Fruit fly (Drosophila melanogaster): ENCODE measurements around the gene CG13712.

Gene CG13712

DNA sequence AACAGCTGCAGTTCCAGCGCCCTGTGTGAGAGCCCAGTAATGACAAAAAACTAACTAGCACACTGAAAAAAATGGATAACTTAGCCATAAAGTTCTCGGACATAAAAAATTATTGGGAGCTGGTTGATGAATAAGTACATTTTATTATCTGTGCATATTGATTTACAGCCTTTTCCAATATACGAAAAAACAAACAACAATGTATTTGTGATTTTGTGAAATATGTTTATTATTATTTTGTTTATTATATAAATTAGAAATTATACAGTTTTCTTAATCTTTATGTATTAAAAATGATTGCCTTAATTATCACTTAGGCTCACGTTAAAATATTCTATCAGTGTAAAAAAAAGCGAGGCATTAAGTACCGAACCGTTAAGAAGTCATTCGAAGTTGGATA, 17.9 kb downstream of the CG13712 start (continued):
- TF ChIP-seq hkb (optimal IDR thresholded peaks at IDR 0.05) (no peak), hkb (GFP tag; IDR thresholded peaks at IDR 0.05) (no peak), Hr3 (GFP tag; optimal IDR thresholded peaks at IDR 0.05) (no peak), p53 (GFP tag; optimal IDR thresholded peaks at IDR 0.05) (no peak), luna (GFP tag; optimal IDR thresholded peaks at IDR 0.05) (no peak), Max (GFP tag; optimal IDR thresholded peaks at IDR 0.05) (no peak), run (tag; optimal IDR thresholded peaks at IDR 0.05) (no peak), CG15011 (GFP tag; optimal IDR thresholded peaks at IDR 0.05) (no peak), ara (GFP tag; IDR thresholded peaks at IDR 0.05) (no peak), CG33213 (GFP tag; optimal IDR thresholded peaks at IDR 0.05) (no peak), ash1 (GFP tag; optimal IDR thresholded peaks at IDR 0.05) (no peak), Hand (GFP tag; optimal IDR thresholded peaks at IDR 0.05) (no peak), hth (optimal IDR thresholded peaks at IDR 0.05) (no peak), CG4820 (GFP tag; optimal IDR thresholded peaks at IDR 0.05) (no peak), CG8290 (GFP tag; optimal IDR thresholded peaks at IDR 0.05) (no peak), CG8290 (tag; optimal IDR thresholded peaks at IDR 0.05) (no peak), D19A (tag; optimal IDR thresholded peaks at IDR 0.05) (peak; percentile 27), sqz (GFP tag; optimal IDR thresholded peaks at IDR 0.05) (no peak), CG11723 (GFP tag; optimal IDR thresholded peaks at IDR 0.05) (no peak), al (GFP tag; IDR thresholded peaks at IDR 0.05) (no peak), hb (GFP tag; IDR thresholded peaks at IDR 0.05; ENCODE audit: partially characterized antibody) (no peak), Hr39 (optimal IDR thresholded peaks at IDR 0.05) (no peak), cad (GFP tag; optimal IDR thresholded peaks at IDR 0.05) (no peak), CG11695 (GFP tag; IDR thresholded peaks at IDR 0.05) (no peak), lab (GFP tag; optimal IDR thresholded peaks at IDR 0.05) (peak; percentile 8), lov (optimal IDR thresholded peaks at IDR 0.05) (no peak), lov (GFP tag; IDR thresholded peaks at IDR 0.05) (no peak), NC2β (GFP tag; optimal IDR thresholded peaks at IDR 0.05) (no peak), CG2678 (tag; optimal IDR thresholded peaks at IDR 0.05) (peak; percentile 57), klu (GFP tag; IDR thresholded peaks at IDR 0.05) (no peak), Mad (GFP tag; optimal IDR thresholded peaks at IDR 0.05) (no peak), Hr51 (GFP tag; optimal IDR thresholded peaks at IDR 0.05) (peak in 1 of 2 experiments; percentile 48), GATAe (GFP tag; conservative IDR thresholded peaks at IDR 0.05) (no peak), CG12659 (GFP tag; optimal IDR thresholded peaks at IDR 0.05) (peak; percentile 6), kay (GFP tag; optimal IDR thresholded peaks at IDR 0.05) (no peak), amos (GFP tag; IDR thresholded peaks at IDR 0.05; ENCODE audit: partially characterized antibody) (no peak), CG30403 (GFP tag; optimal IDR thresholded peaks at IDR 0.05) (peak; percentile 27), abd-A (tag; optimal IDR thresholded peaks at IDR 0.05) (no peak), ems (GFP tag; optimal IDR thresholded peaks at IDR 0.05) (no peak), Nf-YC (tag; optimal IDR thresholded peaks at IDR 0.05) (no peak), sug (tag; optimal IDR thresholded peaks at IDR 0.05) (no peak), repo (GFP tag; optimal IDR thresholded peaks at IDR 0.05) (no peak), CG16813 (GFP tag; IDR thresholded peaks at IDR 0.05; ENCODE audit: partially characterized antibody) (no peak), CG34224 (GFP tag; IDR thresholded peaks at IDR 0.05; ENCODE audit: partially characterized antibody) (no peak), wek (GFP tag; optimal IDR thresholded peaks at IDR 0.05) (no peak), ase (GFP tag; IDR thresholded peaks at IDR 0.05) (no peak), az2 (GFP tag; optimal IDR thresholded peaks at IDR 0.05) (no peak), CG8478 (optimal IDR thresholded peaks at IDR 0.05) (no peak), HmgD (GFP tag; optimal IDR thresholded peaks at IDR 0.05) (no peak), salm (tag; optimal IDR thresholded peaks at IDR 0.05) (no peak), ERR (GFP tag; optimal IDR thresholded peaks at IDR 0.05) (no peak), kah (GFP tag; optimal IDR thresholded peaks at IDR 0.05) (no peak), CG9437 (GFP tag; optimal IDR thresholded peaks at IDR 0.05) (peak; percentile 1), Gug (GFP tag; IDR thresholded peaks at IDR 0.05) (no peak)

Data from whole organism, embryonic.